Fruit fly (Drosophila melanogaster) whole organism, embryonic: Measurements from ENCODE around the gene Moca-cyp.

Experiments
- CG10147 ChIP-seq: fragments of 200-800 bp; sonication (Bioruptor generic); optimal IDR thresholded peaks from 2 replicates; lab custom pipeline; 2019; ENCODE audit warnings: missing biosample characterization, mild to moderate bottlenecking, missing genetic modification characterization, moderate library complexity
- CG11456 ChIP-seq: fragments of 200-800 bp; sonication (Bioruptor generic); IDR thresholded peaks from 3 replicates; pipeline ENCODE4 v1.3.6; 2022; ENCODE audit warnings: missing biosample characterization, missing genetic modification characterization
- CG12942 ChIP-seq: fragments of 200-800 bp; sonication (Bioruptor generic); optimal IDR thresholded peaks from 3 replicates; lab custom pipeline; 2016; ENCODE audit warnings: missing biosample characterization, missing genetic modification characterization
- CG13894 ChIP-seq: fragments of 200-800 bp; sonication (Bioruptor generic); optimal IDR thresholded peaks from 3 replicates; lab custom pipeline; 2018; ENCODE audit warnings: missing biosample characterization, mild to moderate bottlenecking, missing genetic modification characterization, moderate library complexity
- CG14014 ChIP-seq: fragments of 200-800 bp; sonication (Bioruptor generic); IDR thresholded peaks from 2 replicates; pipeline ENCODE4 v1.3.6; 2022; ENCODE audit warnings: missing biosample characterization, missing genetic modification characterization
- CG14860 ChIP-seq: fragments of 200-800 bp; sonication (Bioruptor generic); IDR thresholded peaks from 3 replicates; pipeline ENCODE4 v1.3.6; 2022; ENCODE audit warnings: missing biosample characterization, missing genetic modification characterization; ENCODE audit not compliant: partially characterized antibody
- CG18011 ChIP-seq: fragments of 200-800 bp; sonication (Bioruptor generic); optimal IDR thresholded peaks from 2 replicates; lab custom pipeline; 2017; ENCODE audit warnings: missing biosample characterization, missing genetic modification characterization, mild to moderate bottlenecking, moderate library complexity, missing genotype
- CG2129 ChIP-seq: fragments of 200-800 bp; sonication (Bioruptor generic); IDR thresholded peaks from 2 replicates; pipeline ENCODE4 v1.3.6; 2022; ENCODE audit warnings: missing biosample characterization, missing genetic modification characterization; ENCODE audit not compliant: partially characterized antibody
- CG2678 ChIP-seq: fragments of 200-800 bp; sonication (Bioruptor generic); optimal IDR thresholded peaks from 3 replicates; lab custom pipeline; 2019; ENCODE audit warnings: missing biosample characterization, mild to moderate bottlenecking, missing genetic modification characterization, moderate library complexity
- CG30020 ChIP-seq: fragments of 200-800 bp; optimal IDR thresholded peaks from 2 replicates; lab custom pipeline; 2019; ENCODE audit warnings: missing biosample characterization, mild to moderate bottlenecking, missing genetic modification characterization, moderate library complexity
- CG32532 ChIP-seq: fragments of 200-800 bp; sonication (Bioruptor generic); IDR thresholded peaks from 2 replicates; pipeline ENCODE4 v1.3.6; 2022; ENCODE audit warnings: missing biosample characterization, missing genetic modification characterization
- CG3281 ChIP-seq: fragments of 200-800 bp; sonication (Bioruptor generic); optimal IDR thresholded peaks from 3 replicates; lab custom pipeline; 2017; ENCODE audit warnings: missing biosample characterization, mild to moderate bottlenecking, missing genetic modification characterization
- CG34224 ChIP-seq: fragments of 200-800 bp; sonication (Bioruptor generic); IDR thresholded peaks from 3 replicates; pipeline ENCODE4 v1.3.6; 2022; ENCODE audit warnings: missing biosample characterization, missing genetic modification characterization; ENCODE audit not compliant: partially characterized antibody
- CG4707 ChIP-seq: fragments of 200-800 bp; sonication (Bioruptor generic); optimal IDR thresholded peaks from 2 replicates; lab custom pipeline; 2018; ENCODE audit warnings: missing biosample characterization, mild to moderate bottlenecking, missing genetic modification characterization, moderate library complexity
- CG6254 ChIP-seq: fragments of 200-800 bp; sonication (Bioruptor generic); optimal IDR thresholded peaks from 3 replicates; lab custom pipeline; 2017; ENCODE audit warnings: mild to moderate bottlenecking, missing biosample characterization, missing genetic modification reagents, missing genetic modification characterization
- CG7745 ChIP-seq: fragments of 200-800 bp; sonication (Bioruptor generic); optimal IDR thresholded peaks from 2 replicates; lab custom pipeline; 2018; ENCODE audit warnings: missing biosample characterization, mild to moderate bottlenecking, missing genetic modification characterization, moderate library complexity
- CG7987 ChIP-seq: fragments of 200-800 bp; sonication (Bioruptor generic); optimal IDR thresholded peaks from 2 replicates; lab custom pipeline; 2018; ENCODE audit warnings: missing biosample characterization, mild to moderate bottlenecking, missing genetic modification characterization, moderate library complexity
- CG8281 ChIP-seq: fragments of 200-800 bp; sonication (Bioruptor generic); optimal IDR thresholded peaks from 2 replicates; lab custom pipeline; 2018; ENCODE audit warnings: missing biosample characterization, mild to moderate bottlenecking, missing genetic modification characterization, moderate library complexity
- CG8359 ChIP-seq: fragments of 200-800 bp; sonication (Bioruptor generic); optimal IDR thresholded peaks from 2 replicates; lab custom pipeline; 2017; ENCODE audit warnings: missing biosample characterization, mild to moderate bottlenecking, missing genetic modification characterization, borderline replicate concordance
- CG8924 ChIP-seq: fragments of 200-800 bp; optimal IDR thresholded peaks from 3 replicates; lab custom pipeline; 2019; ENCODE audit warnings: missing biosample characterization, mild to moderate bottlenecking, missing genetic modification characterization, moderate library complexity
- CG9932 ChIP-seq: fragments of 200-800 bp; sonication (Bioruptor generic); IDR thresholded peaks from 2 replicates; pipeline ENCODE4 v1.3.6; 2022; ENCODE audit warnings: missing biosample characterization, missing genetic modification characterization
- CTCF ChIP-seq: fragments of 200-800 bp; sonication (Bioruptor generic); optimal IDR thresholded peaks from 2 replicates; lab custom pipeline; 2017; ENCODE audit warnings: missing biosample characterization, mild to moderate bottlenecking, missing genetic modification characterization, moderate library complexity
- Chrac-16 ChIP-seq: fragments of 200-800 bp; sonication (Bioruptor generic); optimal IDR thresholded peaks from 3 replicates; lab custom pipeline; 2016; ENCODE audit warnings: missing biosample characterization, missing genetic modification characterization
- Fer2 ChIP-seq: fragments of 200-800 bp; sonication (Bioruptor generic); optimal IDR thresholded peaks from 2 replicates; lab custom pipeline; 2018; ENCODE audit warnings: missing biosample characterization, mild to moderate bottlenecking, missing genetic modification characterization, moderate library complexity
- HLHmδ ChIP-seq: fragments of 200-800 bp; sonication (Bioruptor generic); optimal IDR thresholded peaks from 2 replicates; lab custom pipeline; 2018; ENCODE audit warnings: missing biosample characterization, mild to moderate bottlenecking, missing genetic modification characterization, moderate library complexity
- Hmx ChIP-seq: fragments of 200-800 bp; sonication (Bioruptor generic); optimal IDR thresholded peaks from 2 replicates; lab custom pipeline; 2016; ENCODE audit warnings: missing biosample characterization, missing genetic modification characterization
- Hsf ChIP-seq: fragments of 200-800 bp; sonication (Bioruptor generic); optimal IDR thresholded peaks from 3 replicates; lab custom pipeline; 2016; ENCODE audit warnings: missing biosample characterization, missing genetic modification characterization
- Kr ChIP-seq: fragments of 200-800 bp; sonication (Bioruptor generic); optimal IDR thresholded peaks from 2 replicates; lab custom pipeline; 2017; ENCODE audit warnings: missing biosample characterization, mild to moderate bottlenecking, missing genetic modification characterization
- Mad ChIP-seq: fragments of 200-800 bp; sonication (Bioruptor generic); optimal IDR thresholded peaks from 2 replicates; lab custom pipeline; 2016; ENCODE audit warnings: missing biosample characterization, missing genetic modification characterization
- NC2β ChIP-seq: fragments of 200-800 bp; sonication (Bioruptor generic); optimal IDR thresholded peaks from 2 replicates; lab custom pipeline; 2016; ENCODE audit warnings: missing biosample characterization, missing genetic modification characterization
- Nf-YA ChIP-seq: fragments of 200-800 bp; sonication (Bioruptor generic); IDR thresholded peaks from 2 replicates; pipeline ENCODE4 v1.3.6; 2022; ENCODE audit warnings: missing biosample characterization, missing genetic modification characterization
- Nf-YC ChIP-seq: fragments of 200-800 bp; optimal IDR thresholded peaks from 3 replicates; lab custom pipeline; 2019; ENCODE audit warnings: missing biosample characterization, mild to moderate bottlenecking, missing genetic modification characterization, moderate library complexity
- Oaz ChIP-seq: fragments of 200-800 bp; sonication (Bioruptor generic); IDR thresholded peaks from 2 replicates; pipeline ENCODE4 v1.3.6; 2022; ENCODE audit warnings: missing biosample characterization, missing genetic modification characterization
- Oli ChIP-seq: fragments of 200-800 bp; sonication (Bioruptor generic); optimal IDR thresholded peaks from 2 replicates; lab custom pipeline; 2018; ENCODE audit warnings: missing biosample characterization, mild to moderate bottlenecking, missing genetic modification characterization, moderate library complexity
- Opbp ChIP-seq: fragments of 200-800 bp; sonication (Bioruptor generic); IDR thresholded peaks from 3 replicates; pipeline ENCODE4 v1.3.6; 2022; ENCODE audit warnings: missing biosample characterization, missing genetic modification characterization; ENCODE audit not compliant: partially characterized antibody
- Vsx1 ChIP-seq: fragments of 200-800 bp; sonication (Bioruptor generic); optimal IDR thresholded peaks from 2 replicates; lab custom pipeline; 2017; ENCODE audit warnings: missing biosample characterization, mild to moderate bottlenecking, missing genetic modification characterization, missing genetic modification reagents
- ato ChIP-seq: fragments of 200-800 bp; sonication (Bioruptor generic); IDR thresholded peaks from 2 replicates; pipeline ENCODE4 v1.3.6; 2022; ENCODE audit warnings: missing biosample characterization, missing genetic modification characterization; ENCODE audit not compliant: partially characterized antibody
- crc ChIP-seq: fragments of 200-800 bp; sonication (Bioruptor generic); optimal IDR thresholded peaks from 2 replicates; lab custom pipeline; 2016; ENCODE audit warnings: missing biosample characterization, missing genetic modification characterization
- dati ChIP-seq: fragments of 200-800 bp; sonication (Bioruptor generic); IDR thresholded peaks from 2 replicates; pipeline ENCODE4 v1.3.6; 2022; ENCODE audit warnings: missing biosample characterization, missing genetic modification characterization
- dysf ChIP-seq: fragments of 200-800 bp; sonication (Bioruptor generic); IDR thresholded peaks from 3 replicates; pipeline ENCODE4 v1.3.6; 2022; ENCODE audit warnings: missing biosample characterization, missing genetic modification characterization
- eyg ChIP-seq: fragments of 200-800 bp; sonication (Bioruptor generic); optimal IDR thresholded peaks from 3 replicates; lab custom pipeline; 2016; ENCODE audit warnings: missing biosample characterization, missing genetic modification characterization
- gem ChIP-seq: fragments of 200-800 bp; sonication (Bioruptor generic); optimal IDR thresholded peaks from 2 replicates; lab custom pipeline; 2019; ENCODE audit warnings: missing biosample characterization, mild to moderate bottlenecking, missing genetic modification characterization, moderate library complexity
- gsb-n ChIP-seq: fragments of 200-800 bp; sonication (Bioruptor generic); optimal IDR thresholded peaks from 3 replicates; lab custom pipeline; 2018; ENCODE audit warnings: missing biosample characterization, mild to moderate bottlenecking, missing genetic modification characterization
- hbn ChIP-seq: fragments of 200-800 bp; sonication (Bioruptor generic); IDR thresholded peaks from 2 replicates; pipeline ENCODE4 v1.3.6; 2022; ENCODE audit warnings: missing biosample characterization, missing genetic modification characterization; ENCODE audit not compliant: partially characterized antibody
- jigr1 ChIP-seq: fragments of 200-800 bp; sonication (Bioruptor generic); IDR thresholded peaks from 3 replicates; pipeline ENCODE4 v1.3.6; 2022; ENCODE audit warnings: missing biosample characterization, missing genetic modification characterization
- ken ChIP-seq: fragments of 200-800 bp; sonication (Bioruptor generic); IDR thresholded peaks from 3 replicates; pipeline ENCODE4 v1.3.6; 2022; ENCODE audit warnings: missing biosample characterization, missing genetic modification characterization
- pum ChIP-seq: fragments of 200-800 bp; sonication (Bioruptor generic); optimal IDR thresholded peaks from 2 replicates; lab custom pipeline; 2016; ENCODE audit warnings: missing biosample characterization, missing genetic modification characterization
- sqz ChIP-seq: fragments of 200-800 bp; sonication (Bioruptor generic); optimal IDR thresholded peaks from 3 replicates; lab custom pipeline; 2018; ENCODE audit warnings: missing biosample characterization, mild to moderate bottlenecking, missing genetic modification characterization
- sr ChIP-seq: fragments of 200-800 bp; sonication (Bioruptor generic); IDR thresholded peaks from 3 replicates; pipeline ENCODE4 v1.3.6; 2022; ENCODE audit warnings: missing biosample characterization, missing genetic modification characterization
- ssp ChIP-seq: fragments of 200-800 bp; sonication (Bioruptor generic); IDR thresholded peaks from 2 replicates; pipeline ENCODE4 v1.3.6; 2022; ENCODE audit warnings: missing biosample characterization, missing genetic modification characterization
- tup ChIP-seq: fragments of 200-800 bp; sonication (Bioruptor generic); optimal IDR thresholded peaks from 2 replicates; lab custom pipeline; 2016; ENCODE audit warnings: missing biosample characterization, mild to moderate bottlenecking, missing genetic modification characterization, moderate library complexity
- zen ChIP-seq: fragments of 200-800 bp; sonication (Bioruptor generic); optimal IDR thresholded peaks from 3 replicates; lab custom pipeline; 2018; ENCODE audit warnings: missing biosample characterization, mild to moderate bottlenecking, missing genetic modification characterization, moderate library complexity

Gene Moca-cyp

dm6 chr3R:28327132-28327531 is 13.0 kb upstream of the Moca-cyp start (continued):
- TF ChIP-seq CG34224 (GFP tag; lab: Robert Waterston, UW) (no peak), gem (tag; lab: Kevin White, UChicago) (peak; percentile 71), Nf-YC (tag; lab: Kevin White, UChicago) (peak; percentile 26), Oli (peak; percentile 69), tup (GFP tag; lab: Kevin White, UChicago) (no peak), CG14014 (GFP tag; lab: Robert Waterston, UW) (no peak), ken (GFP tag; lab: Robert Waterston, UW) (no peak), ato (GFP tag; lab: Robert Waterston, UW) (no peak), Fer2 (tag; lab: Kevin White, UChicago) (no peak), hbn (GFP tag; lab: Robert Waterston, UW) (no peak), CG10147 (no peak), CG13894 (tag; lab: Kevin White, UChicago) (no peak), Oaz (GFP tag; lab: Robert Waterston, UW) (no peak), zen (tag; lab: Kevin White, UChicago) (no peak), sqz (GFP tag; lab: Kevin White, UChicago) (no peak), CG7745 (tag; lab: Kevin White, UChicago) (no peak), Opbp (GFP tag; lab: Robert Waterston, UW) (no peak), ssp (GFP tag; lab: Robert Waterston, UW) (no peak), Kr (GFP tag; lab: Kevin White, UChicago) (no peak), HLHmδ (no peak), CTCF (GFP tag; lab: Kevin White, UChicago) (no peak), CG8281 (tag; lab: Kevin White, UChicago) (no peak), CG7987 (GFP tag; lab: Kevin White, UChicago) (no peak), CG11456 (GFP tag; lab: Robert Waterston, UW) (no peak), CG2129 (GFP tag; lab: Robert Waterston, UW) (no peak), Hmx (GFP tag; lab: Kevin White, UChicago) (no peak), sr (no peak), CG18011 (GFP tag; lab: Kevin White, UChicago) (no peak), CG8924 (tag; lab: Kevin White, UChicago) (no peak), Chrac-16 (GFP tag; lab: Kevin White, UChicago) (peak; percentile 4), CG8359 (GFP tag; lab: Kevin White, UChicago) (no peak), eyg (GFP tag; lab: Kevin White, UChicago) (no peak), CG4707 (GFP tag; lab: Kevin White, UChicago) (no peak), CG2678 (tag; lab: Kevin White, UChicago) (peak; percentile 62), pum (GFP tag; lab: Kevin White, UChicago) (no peak), Mad (GFP tag; lab: Kevin White, UChicago) (no peak), dysf (no peak), Hsf (GFP tag; lab: Kevin White, UChicago) (no peak), jigr1 (GFP tag; lab: Robert Waterston, UW) (no peak), CG3281 (GFP tag; lab: Kevin White, UChicago) (peak; percentile 65), CG30020 (tag; lab: Kevin White, UChicago) (no peak), gsb-n (tag; lab: Kevin White, UChicago) (no peak), crc (GFP tag; lab: Kevin White, UChicago) (peak; percentile 4), Vsx1 (no peak), CG14860 (no peak), CG6254 (GFP tag; lab: Kevin White, UChicago) (no peak), Nf-YA (GFP tag; lab: Robert Waterston, UW) (no peak), CG12942 (GFP tag; lab: Kevin White, UChicago) (peak; percentile 0), NC2β (GFP tag; lab: Kevin White, UChicago) (no peak), CG32532 (no peak), dati (no peak), CG9932 (GFP tag; lab: Robert Waterston, UW) (no peak)
